Worm (Caenorhabditis elegans): ENCODE data around the gene C13G3.12.

- TF ChIP-seq ama-1 (optimal IDR thresholded peaks at IDR 0.05) = no peak
- no peak for TF ChIP-seq nhr-23 (tag; optimal IDR thresholded peaks at IDR 0.05)
- no peak for TF ChIP-seq aly-2 (tag; optimal IDR thresholded peaks at IDR 0.05)
- TF ChIP-seq unc-39 (tag; optimal IDR thresholded peaks at IDR 0.05) = no peak
- no peak for TF ChIP-seq nhr-6 (tag; optimal IDR thresholded peaks at IDR 0.05)
- TF ChIP-seq skn-1 (tag; optimal IDR thresholded peaks at IDR 0.05) = no peak
- no peak for TF ChIP-seq mdl-1 (tag; optimal IDR thresholded peaks at IDR 0.05)
- TF ChIP-seq nhr-25 (tag; optimal IDR thresholded peaks at IDR 0.05) = no peak
Observed at ce11 chrV:11011807-11012206, 10.9 kb downstream of the C13G3.12 start.
